Worm (Caenorhabditis elegans) whole organism, early embryonic: ENCODE results near the gene Y41E3.6.

ENCODE experiments used
- F13C5.2 ChIP-seq: sonication (generic microtip); optimal IDR thresholded peaks from 2 replicates; lab custom pipeline; 2017; ENCODE audit warnings: mild to moderate bottlenecking, missing genetic modification characterization, inconsistent platforms, missing compliant biosample characterization
- aly-1 ChIP-seq: sonication (generic microtip); optimal IDR thresholded peaks from 2 replicates; lab custom pipeline; 2016; ENCODE audit warnings: missing genetic modification characterization, missing compliant biosample characterization
- ama-1 ChIP-seq: fragments of 150-350 bp; optimal IDR thresholded peaks from 2 replicates; lab custom pipeline; 2014
- ceh-36 ChIP-seq: sonication (generic microtip); optimal IDR thresholded peaks from 2 replicates; lab custom pipeline; 2016; ENCODE audit warnings: missing genetic modification characterization, inconsistent platforms, missing compliant biosample characterization
- ets-7 ChIP-seq: sonication (generic microtip); optimal IDR thresholded peaks from 2 replicates; lab custom pipeline; 2016; ENCODE audit warnings: missing genotype, missing genetic modification characterization, missing compliant biosample characterization
- flt-1 ChIP-seq: fragments of 200-800 bp; sonication (Bioruptor generic); IDR thresholded peaks from 2 replicates; pipeline ENCODE4 v1.3.6; 2022; ENCODE audit warnings: missing genetic modification characterization, missing compliant biosample characterization
- hmbx-1 ChIP-seq: sonication (generic microtip); optimal IDR thresholded peaks from 2 replicates; lab custom pipeline; 2016; ENCODE audit warnings: mild to moderate bottlenecking, missing genetic modification characterization, missing compliant biosample characterization
- tbx-37 ChIP-seq: fragments of 200-800 bp; sonication (Bioruptor generic); conservative IDR thresholded peaks from 2 replicates; pipeline ENCODE4 v1.3.6; 2022; ENCODE audit warnings: missing genetic modification reagents, missing genetic modification characterization, missing compliant biosample characterization

ce11 chrIV:14959375-14959774, 47.2 kb upstream of the Y41E3.6 start:
- TF ChIP-seq ceh-36 (tag; lab: Kevin White, UChicago) (no peak), tbx-37 (GFP tag; lab: Robert Waterston, UW) (peak; percentile 33; the same call in 1 of the 2 replicates), hmbx-1 (tag; lab: Kevin White, UChicago) (no peak), ama-1 (no peak), aly-1 (tag; lab: Kevin White, UChicago) (no peak), ets-7 (no peak), F13C5.2 (tag; lab: Kevin White, UChicago) (peak; percentile 31), flt-1 (GFP tag; lab: Robert Waterston, UW) (no peak)
